Fruit fly (Drosophila melanogaster) ovary, adult (tissue): Measurements from ENCODE around the gene Nost.
A peak's percentile ranks its signal among the peaks of the same experiment; 100 is the strongest.

Source experiments
- CG17801 ChIP-seq: fragments of 200-800 bp; optimal IDR thresholded peaks from 2 replicates; lab custom pipeline; 2019; ENCODE audit warnings: missing biosample characterization, mild to moderate bottlenecking, missing genetic modification characterization, moderate library complexity; ENCODE audit not compliant: partially characterized antibody

The Nost gene

dm6 chrX:9029900-9030373 lies at the start of gene Nost:
Gene Nost (plus strand): TSS chrX:9030205.
- peak; percentile 64 for TF ChIP-seq CG17801 (GFP tag; lab: Kevin White, UChicago)

dm6 chrX:8984342-8984741 lies 45.7 kb upstream of the Nost start, which contains the start of gene CG12662:
Gene CG12662 (minus strand): TSS chrX:8984442.
- TF ChIP-seq CG17801 (GFP tag; lab: Kevin White, UChicago), result no peak

- TF ChIP-seq CG17801 (GFP tag; lab: Kevin White, UChicago), result no peak
Measured at dm6 chrX:9004333-9004732, 25.7 kb upstream of the Nost start.

- TF ChIP-seq CG17801 (GFP tag; lab: Kevin White, UChicago), result no peak
Measured at dm6 chrX:9007215-9007614, 22.8 kb upstream of the Nost start.

- no peak for TF ChIP-seq CG17801 (GFP tag; lab: Kevin White, UChicago)
Measured at dm6 chrX:9012722-9013121, 17.3 kb upstream of the Nost start.

dm6 chrX:9013339-9013939 lies 16.6 kb upstream of the Nost start:
- TF ChIP-seq CG17801 (GFP tag; lab: Kevin White, UChicago), result no peak

- no peak for TF ChIP-seq CG17801 (GFP tag; lab: Kevin White, UChicago)
Measured at dm6 chrX:9020092-9020491, 9.9 kb upstream of the Nost start.

- no peak for TF ChIP-seq CG17801 (GFP tag; lab: Kevin White, UChicago)
Measured at dm6 chrX:9029416-9029815, 589 bp upstream of the Nost start.

dm6 chrX:9036113-9036512 lies 6.1 kb downstream of the Nost start:
- no peak for TF ChIP-seq CG17801 (GFP tag; lab: Kevin White, UChicago)

- no peak for TF ChIP-seq CG17801 (GFP tag; lab: Kevin White, UChicago)
Measured at dm6 chrX:9038778-9039177, 8.8 kb downstream of the Nost start.

- no peak for TF ChIP-seq CG17801 (GFP tag; lab: Kevin White, UChicago)
Measured at dm6 chrX:9040855-9041254, 10.8 kb downstream of the Nost start.

- TF ChIP-seq CG17801 (GFP tag; lab: Kevin White, UChicago), result peak; percentile 10
Measured at dm6 chrX:9041789-9042456, 11.9 kb downstream of the Nost start.

- TF ChIP-seq CG17801 (GFP tag; lab: Kevin White, UChicago), result peak; percentile 59
Measured at dm6 chrX:9042457-9043045, 12.5 kb downstream of the Nost start.

- TF ChIP-seq CG17801 (GFP tag; lab: Kevin White, UChicago), result no peak
Measured at dm6 chrX:9043711-9044505, 13.9 kb downstream of the Nost start.

- TF ChIP-seq CG17801 (GFP tag; lab: Kevin White, UChicago), result no peak
Measured at dm6 chrX:9044857-9045256, 14.9 kb downstream of the Nost start.
